Fruit fly (Drosophila melanogaster) whole organism, embryonic: ENCODE measurements around the gene RfC3.

Source experiments
- Adf1 ChIP-seq: fragments of 200-800 bp; sonication (Bioruptor generic); IDR thresholded peaks from 2 replicates; pipeline ENCODE4 v1.3.6; 2022; ENCODE audit warnings: missing biosample characterization, missing genetic modification characterization
- BtbVII ChIP-seq: fragments of 200-800 bp; sonication (Bioruptor generic); optimal IDR thresholded peaks from 3 replicates; lab custom pipeline; 2017; ENCODE audit warnings: missing biosample characterization, mild to moderate bottlenecking, missing genetic modification characterization
- C15 ChIP-seq: fragments of 200-800 bp; sonication (Bioruptor generic); IDR thresholded peaks from 3 replicates; pipeline ENCODE4 v1.3.6; 2022; ENCODE audit warnings: missing biosample characterization, missing genetic modification characterization
- CG10565 ChIP-seq: fragments of 200-800 bp; sonication (Bioruptor generic); optimal IDR thresholded peaks from 3 replicates; lab custom pipeline; 2016; ENCODE audit warnings: missing biosample characterization, mild to moderate bottlenecking, missing genetic modification characterization
- CG11093 ChIP-seq: fragments of 200-800 bp; sonication (Bioruptor generic); IDR thresholded peaks from 3 replicates; pipeline ENCODE4 v1.3.6; 2022; ENCODE audit warnings: missing biosample characterization, missing genetic modification characterization
- CG11247 ChIP-seq: fragments of 200-800 bp; sonication (Bioruptor generic); IDR thresholded peaks from 2 replicates; pipeline ENCODE4 v1.3.6; 2022; ENCODE audit warnings: missing biosample characterization, missing genetic modification characterization
- CG11723 ChIP-seq: fragments of 200-800 bp; sonication (Bioruptor generic); optimal IDR thresholded peaks from 2 replicates; lab custom pipeline; 2017; ENCODE audit warnings: missing biosample characterization, mild to moderate bottlenecking, missing genetic modification characterization
- CG12769 ChIP-seq: fragments of 200-800 bp; sonication (Bioruptor generic); optimal IDR thresholded peaks from 2 replicates; lab custom pipeline; 2019; ENCODE audit warnings: missing biosample characterization, mild to moderate bottlenecking, missing genetic modification characterization, moderate library complexity
- CG13624 ChIP-seq: fragments of 200-800 bp; sonication (Bioruptor generic); optimal IDR thresholded peaks from 2 replicates; lab custom pipeline; 2016; ENCODE audit warnings: missing biosample characterization, missing genetic modification characterization
- CG15514 ChIP-seq: fragments of 200-800 bp; sonication (Bioruptor generic); optimal IDR thresholded peaks from 3 replicates; lab custom pipeline; 2017; ENCODE audit warnings: missing biosample characterization, missing genetic modification characterization, mild to moderate bottlenecking, moderate library complexity, missing genetic modification reagents
- CG16863 ChIP-seq: fragments of 200-800 bp; sonication (Bioruptor generic); optimal IDR thresholded peaks from 3 replicates; lab custom pipeline; 2016; ENCODE audit warnings: missing biosample characterization, missing genetic modification characterization
- CG17186 ChIP-seq: fragments of 200-800 bp; sonication (Bioruptor generic); optimal IDR thresholded peaks from 3 replicates; lab custom pipeline; 2017; ENCODE audit warnings: missing biosample characterization, missing genetic modification reagents, missing genetic modification characterization
- CG17361 ChIP-seq: fragments of 200-800 bp; sonication (Bioruptor generic); IDR thresholded peaks from 3 replicates; pipeline ENCODE4 v1.3.6; 2022; ENCODE audit warnings: missing biosample characterization, missing genetic modification characterization
- CG17829 ChIP-seq: fragments of 200-800 bp; optimal IDR thresholded peaks from 2 replicates; lab custom pipeline; 2019; ENCODE audit warnings: missing biosample characterization, mild to moderate bottlenecking, missing genetic modification characterization, moderate library complexity
- CG2129 ChIP-seq: fragments of 200-800 bp; sonication (Bioruptor generic); IDR thresholded peaks from 2 replicates; pipeline ENCODE4 v1.3.6; 2022; ENCODE audit warnings: missing biosample characterization, missing genetic modification characterization; ENCODE audit not compliant: partially characterized antibody
- CG30020 ChIP-seq: fragments of 200-800 bp; optimal IDR thresholded peaks from 2 replicates; lab custom pipeline; 2019; ENCODE audit warnings: missing biosample characterization, mild to moderate bottlenecking, missing genetic modification characterization, moderate library complexity
- CG3281 ChIP-seq: fragments of 200-800 bp; sonication (Bioruptor generic); optimal IDR thresholded peaks from 3 replicates; lab custom pipeline; 2017; ENCODE audit warnings: missing biosample characterization, mild to moderate bottlenecking, missing genetic modification characterization
- CG3407 ChIP-seq: fragments of 200-800 bp; sonication (Bioruptor generic); optimal IDR thresholded peaks from 2 replicates; lab custom pipeline; 2018; ENCODE audit warnings: missing biosample characterization, mild to moderate bottlenecking, missing genetic modification characterization
- CG5953 ChIP-seq: fragments of 200-800 bp; sonication (Bioruptor generic); IDR thresholded peaks from 2 replicates; pipeline ENCODE4 v1.3.6; 2022; ENCODE audit warnings: missing biosample characterization, missing genetic modification characterization
- CG7372 ChIP-seq: fragments of 200-800 bp; sonication (Bioruptor generic); IDR thresholded peaks from 2 replicates; pipeline ENCODE4 v1.3.6; 2022; ENCODE audit warnings: missing biosample characterization, missing genetic modification characterization
- CG7963 ChIP-seq: fragments of 200-800 bp; sonication (Bioruptor generic); IDR thresholded peaks from 3 replicates; pipeline ENCODE4 v1.3.6; 2022; ENCODE audit warnings: missing biosample characterization, missing genetic modification characterization; ENCODE audit not compliant: partially characterized antibody
- CTCF ChIP-seq: fragments of 200-800 bp; sonication (Bioruptor generic); optimal IDR thresholded peaks from 2 replicates; lab custom pipeline; 2017; ENCODE audit warnings: missing biosample characterization, mild to moderate bottlenecking, missing genetic modification characterization, moderate library complexity
- CoRest ChIP-seq: fragments of 200-800 bp; sonication (Bioruptor generic); optimal IDR thresholded peaks from 3 replicates; lab custom pipeline; 2018; ENCODE audit warnings: missing biosample characterization, mild to moderate bottlenecking, missing genetic modification characterization, moderate library complexity
- Ets97D ChIP-seq: fragments of 200-800 bp; sonication (Bioruptor generic); optimal IDR thresholded peaks from 3 replicates; lab custom pipeline; 2016; ENCODE audit warnings: missing biosample characterization, missing genetic modification characterization
- Fer3 ChIP-seq: fragments of 200-800 bp; sonication (Bioruptor generic); optimal IDR thresholded peaks from 2 replicates; lab custom pipeline; 2018; ENCODE audit warnings: missing biosample characterization, mild to moderate bottlenecking, missing genetic modification characterization, moderate library complexity
- Gsc ChIP-seq: fragments of 200-800 bp; sonication (Bioruptor generic); IDR thresholded peaks from 2 replicates; pipeline ENCODE4 v1.3.6; 2022; ENCODE audit warnings: missing biosample characterization, missing genetic modification characterization
- Hey ChIP-seq: fragments of 200-800 bp; sonication (Bioruptor generic); optimal IDR thresholded peaks from 3 replicates; lab custom pipeline; 2018; ENCODE audit warnings: missing biosample characterization, mild to moderate bottlenecking, missing genetic modification characterization
- Hr3 ChIP-seq: fragments of 200-800 bp; sonication (Bioruptor generic); optimal IDR thresholded peaks from 3 replicates; lab custom pipeline; 2016; ENCODE audit warnings: missing biosample characterization, missing genetic modification characterization
- Hsf ChIP-seq: fragments of 200-800 bp; sonication (Bioruptor generic); optimal IDR thresholded peaks from 3 replicates; lab custom pipeline; 2016; ENCODE audit warnings: missing biosample characterization, missing genetic modification characterization
- NK7.1 ChIP-seq: fragments of 200-800 bp; sonication (Bioruptor generic); optimal IDR thresholded peaks from 3 replicates; lab custom pipeline; 2016; ENCODE audit warnings: missing biosample characterization, missing genetic modification characterization
- Nf-YC ChIP-seq: fragments of 200-800 bp; optimal IDR thresholded peaks from 3 replicates; lab custom pipeline; 2019; ENCODE audit warnings: missing biosample characterization, mild to moderate bottlenecking, missing genetic modification characterization, moderate library complexity
- PHDP ChIP-seq: fragments of 200-800 bp; sonication (Bioruptor generic); optimal IDR thresholded peaks from 3 replicates; lab custom pipeline; 2018; ENCODE audit warnings: missing biosample characterization, mild to moderate bottlenecking, missing genetic modification characterization, moderate library complexity
- Spps ChIP-seq: fragments of 200-800 bp; sonication (Bioruptor generic); optimal IDR thresholded peaks from 2 replicates; lab custom pipeline; 2018; ENCODE audit warnings: missing biosample characterization, mild to moderate bottlenecking, missing genetic modification characterization
- Sry-β ChIP-seq: fragments of 200-800 bp; sonication (Bioruptor generic); optimal IDR thresholded peaks from 2 replicates; lab custom pipeline; 2018; ENCODE audit warnings: missing biosample characterization, mild to moderate bottlenecking, missing genetic modification characterization, moderate library complexity
- Ssrp ChIP-seq: fragments of 200-800 bp; sonication (Bioruptor generic); optimal IDR thresholded peaks from 2 replicates; lab custom pipeline; 2018; ENCODE audit warnings: missing biosample characterization, mild to moderate bottlenecking, missing genetic modification characterization, moderate library complexity
- Vsx1 ChIP-seq: fragments of 200-800 bp; sonication (Bioruptor generic); optimal IDR thresholded peaks from 2 replicates; lab custom pipeline; 2017; ENCODE audit warnings: missing biosample characterization, mild to moderate bottlenecking, missing genetic modification characterization, missing genetic modification reagents
- Xrp1 ChIP-seq: fragments of 200-800 bp; sonication (Bioruptor generic); IDR thresholded peaks from 2 replicates; pipeline ENCODE4 v1.3.6; 2022; ENCODE audit warnings: missing biosample characterization, missing genetic modification characterization
- aop ChIP-seq: fragments of 200-800 bp; sonication (Bioruptor generic); IDR thresholded peaks from 2 replicates; pipeline ENCODE4 v1.3.6; 2022; ENCODE audit warnings: missing biosample characterization, missing genetic modification characterization
- btn ChIP-seq: fragments of 200-800 bp; sonication (Bioruptor generic); optimal IDR thresholded peaks from 2 replicates; lab custom pipeline; 2016; ENCODE audit warnings: missing biosample characterization, missing genetic modification characterization
- cato ChIP-seq: fragments of 200-800 bp; sonication (Bioruptor generic); optimal IDR thresholded peaks from 2 replicates; lab custom pipeline; 2016; ENCODE audit warnings: missing biosample characterization, missing genetic modification characterization, borderline replicate concordance
- caup ChIP-seq: fragments of 200-800 bp; sonication (Bioruptor generic); optimal IDR thresholded peaks from 3 replicates; lab custom pipeline; 2017; ENCODE audit warnings: missing biosample characterization, mild to moderate bottlenecking, missing genetic modification characterization, moderate library complexity; ENCODE audit not compliant: severe bottlenecking
- cg ChIP-seq: fragments of 200-800 bp; sonication (Bioruptor generic); optimal IDR thresholded peaks from 3 replicates; lab custom pipeline; 2019; ENCODE audit warnings: missing biosample characterization, mild to moderate bottlenecking, missing genetic modification characterization, moderate library complexity
- chm ChIP-seq: fragments of 200-800 bp; sonication (Bioruptor generic); IDR thresholded peaks from 2 replicates; pipeline ENCODE4 v1.3.6; 2022; ENCODE audit warnings: missing biosample characterization, missing genetic modification characterization
- esg ChIP-seq: fragments of 200-800 bp; sonication (Bioruptor generic); conservative IDR thresholded peaks from 2 replicates; pipeline ENCODE4 v1.3.6; 2022; ENCODE audit warnings: missing biosample characterization, missing genetic modification characterization
- fd96Cb ChIP-seq: fragments of 200-800 bp; sonication (Bioruptor generic); optimal IDR thresholded peaks from 2 replicates; lab custom pipeline; 2018; ENCODE audit warnings: missing biosample characterization, mild to moderate bottlenecking, missing genetic modification characterization, moderate library complexity
- ken ChIP-seq: fragments of 200-800 bp; sonication (Bioruptor generic); IDR thresholded peaks from 3 replicates; pipeline ENCODE4 v1.3.6; 2022; ENCODE audit warnings: missing biosample characterization, missing genetic modification characterization
- ranshi ChIP-seq: fragments of 200-800 bp; sonication (Bioruptor generic); IDR thresholded peaks from 2 replicates; pipeline ENCODE4 v1.3.6; 2022; ENCODE audit warnings: missing biosample characterization, missing genetic modification characterization
- repo ChIP-seq: fragments of 200-800 bp; sonication (Bioruptor generic); optimal IDR thresholded peaks from 2 replicates; lab custom pipeline; 2016; ENCODE audit warnings: missing biosample characterization, missing genetic modification characterization
- run ChIP-seq: fragments of 200-800 bp; sonication (Bioruptor generic); optimal IDR thresholded peaks from 3 replicates; lab custom pipeline; 2018; ENCODE audit warnings: missing biosample characterization, mild to moderate bottlenecking, missing genetic modification characterization
- sob ChIP-seq: fragments of 200-800 bp; sonication (Bioruptor generic); IDR thresholded peaks from 2 replicates; pipeline ENCODE4 v1.3.6; 2022; ENCODE audit warnings: missing biosample characterization, missing genetic modification characterization

RfC3 gene

dm6 chr2L:10442048-10442790, 23.2 kb downstream of the RfC3 start, which contains the start of gene loh (continued):
- TF ChIP-seq CG11723 (GFP tag; lab: Kevin White, UChicago) (peak; percentile 53), CoRest (tag; lab: Kevin White, UChicago) (peak; percentile 73), CG17361 (peak; percentile 90), ranshi (GFP tag; lab: Robert Waterston, UW) (no peak), Adf1 (no peak), Spps (tag; lab: Kevin White, UChicago) (peak; percentile 38), repo (GFP tag; lab: Kevin White, UChicago) (no peak), NK7.1 (GFP tag; lab: Kevin White, UChicago) (no peak), CG12769 (tag; lab: Kevin White, UChicago) (peak; percentile 24), CG11247 (GFP tag; lab: Robert Waterston, UW) (no peak), chm (GFP tag; lab: Robert Waterston, UW) (no peak), Hey (tag; lab: Kevin White, UChicago) (no peak), BtbVII (peak; percentile 46), Xrp1 (GFP tag; lab: Robert Waterston, UW) (peak; percentile 57; the same call in 1 of the 2 replicates), Gsc (GFP tag; lab: Robert Waterston, UW) (no peak), esg (GFP tag; lab: Robert Waterston, UW) (peak; percentile 25; the same call in 1 of the 2 replicates), CG7372 (GFP tag; lab: Robert Waterston, UW) (no peak), Hr3 (GFP tag; lab: Kevin White, UChicago) (peak; percentile 53), CG15514 (GFP tag; lab: Kevin White, UChicago) (peak; percentile 12), CG30020 (tag; lab: Kevin White, UChicago) (peak; percentile 38), cato (GFP tag; lab: Kevin White, UChicago) (peak; percentile 21), CG17186 (GFP tag; lab: Kevin White, UChicago) (no peak), CG10565 (GFP tag; lab: Kevin White, UChicago) (no peak), cg (GFP tag; lab: Kevin White, UChicago) (peak; percentile 3), CG7963 (GFP tag; lab: Robert Waterston, UW) (no peak), run (no peak), CG5953 (no peak), CG13624 (GFP tag; lab: Kevin White, UChicago) (no peak), CTCF (no peak), CG3407 (peak; percentile 40), sob (GFP tag; lab: Robert Waterston, UW) (0 out of 2 replicates have a peak, but pooled peaks have one; percentile 5), Sry-β (peak; percentile 30), caup (GFP tag; lab: Kevin White, UChicago) (no peak), C15 (no peak), Fer3 (tag; lab: Kevin White, UChicago) (no peak), Ssrp (peak; percentile 63), CG3281 (GFP tag; lab: Kevin White, UChicago) (peak; percentile 50), Nf-YC (tag; lab: Kevin White, UChicago) (peak; percentile 52), CG2129 (no peak), fd96Cb (tag; lab: Kevin White, UChicago) (peak; percentile 71), PHDP (tag; lab: Kevin White, UChicago) (peak; percentile 51), btn (GFP tag; lab: Kevin White, UChicago) (no peak), Hsf (GFP tag; lab: Kevin White, UChicago) (peak; percentile 27), CG11093 (no peak), Vsx1 (peak; percentile 38), Ets97D (GFP tag; lab: Kevin White, UChicago) (no peak), CG16863 (no peak), CG17829 (tag; lab: Kevin White, UChicago) (peak; percentile 65), ken (GFP tag; lab: Robert Waterston, UW) (0 out of 3 replicates have a peak, but pooled peaks have one; percentile 10), aop (no peak)
